Worm (Caenorhabditis elegans) whole organism, young adult: Measurements from ENCODE around the gene cec-3.
A peak's percentile ranks its signal among the peaks of the same experiment; 100 is the strongest.

Experiments used
- B0019.2 ChIP-seq: fragments of 200-800 bp; sonication (Bioruptor generic); conservative IDR thresholded peaks from 2 replicates; pipeline ENCODE4 v1.3.6; 2022; ENCODE audit warnings: missing genetic modification reagents, missing genetic modification characterization, missing compliant biosample characterization
- B0035.1 ChIP-seq: sonication (generic microtip); optimal IDR thresholded peaks from 2 replicates; lab custom pipeline; 2016; ENCODE audit warnings: missing genetic modification characterization, mild to moderate bottlenecking, missing compliant biosample characterization, missing genotype, missing genetic modification reagents
- C06A6.2 ChIP-seq: fragments of 200-800 bp; sonication (Bioruptor generic); conservative IDR thresholded peaks from 2 replicates; pipeline ENCODE4 v1.3.6; 2022; ENCODE audit warnings: missing genetic modification characterization, missing compliant biosample characterization
- F23B12.7 ChIP-seq: sonication (generic microtip); optimal IDR thresholded peaks from 2 replicates; lab custom pipeline; 2017; ENCODE audit warnings: missing genetic modification characterization, mild to moderate bottlenecking, missing compliant biosample characterization, antibody characterized with exemption, moderate library complexity; ENCODE audit not compliant: insufficient read depth
- F33H1.4 ChIP-seq: fragments of 200-800 bp; sonication (Bioruptor generic); IDR thresholded peaks from 2 replicates; pipeline ENCODE4 v1.3.6; 2022; ENCODE audit warnings: missing genetic modification reagents, missing genetic modification characterization, missing compliant biosample characterization
- F37B4.10 ChIP-seq: fragments of 200-800 bp; sonication (Bioruptor generic); IDR thresholded peaks from 2 replicates; pipeline ENCODE4 v1.3.6; 2022; ENCODE audit warnings: missing genetic modification characterization, missing compliant biosample characterization
- F49E8.2 ChIP-seq: sonication (generic microtip); optimal IDR thresholded peaks from 3 replicates; lab custom pipeline; 2017; ENCODE audit warnings: missing genetic modification characterization, mild to moderate bottlenecking, missing compliant biosample characterization, antibody characterized with exemption, moderate library complexity; ENCODE audit not compliant: insufficient read depth
- F52B5.7 ChIP-seq: sonication (generic microtip); optimal IDR thresholded peaks from 2 replicates; lab custom pipeline; 2016; ENCODE audit warnings: mild to moderate bottlenecking, missing genetic modification characterization, missing compliant biosample characterization
- F55B11.4 ChIP-seq: sonication (generic microtip); optimal IDR thresholded peaks from 2 replicates; lab custom pipeline; 2016; ENCODE audit warnings: missing compliant biosample characterization, missing genetic modification characterization, borderline replicate concordance; ENCODE audit not compliant: insufficient read depth
- F57C9.4 ChIP-seq: sonication (generic microtip); optimal IDR thresholded peaks from 2 replicates; lab custom pipeline; 2017; ENCODE audit warnings: mild to moderate bottlenecking, missing genetic modification characterization, missing compliant biosample characterization
- K12H6.12 ChIP-seq: fragments of 200-800 bp; sonication (Bioruptor generic); optimal IDR thresholded peaks from 2 replicates; lab custom pipeline; 2018; ENCODE audit warnings: mild to moderate bottlenecking, missing genetic modification characterization, missing compliant biosample characterization
- T07F8.4 ChIP-seq: sonication (generic microtip); optimal IDR thresholded peaks from 2 replicates; lab custom pipeline; 2016; ENCODE audit warnings: mild to moderate bottlenecking, missing genetic modification characterization, moderate library complexity, missing compliant biosample characterization
- T26A5.8 ChIP-seq: sonication (generic microtip); optimal IDR thresholded peaks from 2 replicates; lab custom pipeline; 2016; ENCODE audit warnings: missing genetic modification characterization, missing compliant biosample characterization
- Y67H2A.10 ChIP-seq: fragments of 200-800 bp; sonication (Bioruptor generic); conservative IDR thresholded peaks from 2 replicates; pipeline ENCODE4 v1.3.6; 2022; ENCODE audit warnings: missing genetic modification reagents, missing genetic modification characterization, missing compliant biosample characterization
- Y79H2A.3 ChIP-seq: fragments of 200-800 bp; sonication (Bioruptor generic); conservative IDR thresholded peaks from 2 replicates; pipeline ENCODE4 v1.3.6; 2022; ENCODE audit warnings: missing genetic modification reagents, missing genetic modification characterization, missing compliant biosample characterization
- Y95B8A.8 ChIP-seq: fragments of 200-800 bp; sonication (Bioruptor generic); IDR thresholded peaks from 2 replicates; pipeline ENCODE4 v1.3.6; 2022; ENCODE audit warnings: missing genetic modification reagents, missing genetic modification characterization, missing compliant biosample characterization
- akir-1 ChIP-seq: fragments of 200-800 bp; sonication (Bioruptor generic); optimal IDR thresholded peaks from 2 replicates; lab custom pipeline; 2018; ENCODE audit warnings: mild to moderate bottlenecking, missing genetic modification characterization, moderate library complexity, missing compliant biosample characterization
- ama-1 ChIP-seq, 3 experiments: fragments of 150-350 bp in 1 of 3; sonication (generic microtip) in 2 of 3; optimal IDR thresholded peaks; 2 replicates each; lab custom pipeline; 2014 to 2018; ENCODE audit warnings: missing biosample characterization in 2 of 3, missing genetic modification characterization in 2 of 3, missing genetic modification reagents in 2 of 3
- aptf-3 ChIP-seq: fragments of 200-800 bp; sonication (Bioruptor generic); IDR thresholded peaks from 2 replicates; pipeline ENCODE4 v1.3.6; 2022; ENCODE audit warnings: missing genetic modification characterization, missing compliant biosample characterization
- cebp-2 ChIP-seq: fragments of 200-800 bp; sonication (Bioruptor generic); IDR thresholded peaks from 2 replicates; pipeline ENCODE4 v1.3.6; 2022; ENCODE audit warnings: missing genetic modification characterization, missing compliant biosample characterization
- ceh-100 ChIP-seq: fragments of 200-800 bp; sonication (Bioruptor generic); IDR thresholded peaks from 2 replicates; pipeline ENCODE4 v1.3.6; 2022; ENCODE audit warnings: missing genetic modification reagents, missing genetic modification characterization, missing compliant biosample characterization
- ceh-91 ChIP-seq: fragments of 200-800 bp; sonication (Bioruptor generic); IDR thresholded peaks from 2 replicates; pipeline ENCODE4 v1.3.6; 2022; ENCODE audit warnings: missing genetic modification reagents, missing genetic modification characterization, missing compliant biosample characterization
- die-1 ChIP-seq: sonication (generic microtip); optimal IDR thresholded peaks from 2 replicates; lab custom pipeline; 2016; ENCODE audit warnings: missing genotype, mild to moderate bottlenecking, missing genetic modification characterization, missing compliant biosample characterization
- efl-1 ChIP-seq: fragments of 150-350 bp; optimal IDR thresholded peaks from 2 replicates; lab custom pipeline; 2014; ENCODE audit warnings: missing biosample characterization, missing genetic modification reagents, missing genetic modification characterization
- egl-44 ChIP-seq: fragments of 200-800 bp; sonication (Bioruptor generic); IDR thresholded peaks from 2 replicates; pipeline ENCODE4 v1.3.6; 2022; ENCODE audit warnings: missing genetic modification reagents, missing genetic modification characterization, missing compliant biosample characterization
- ets-4 ChIP-seq: fragments of 200-800 bp; sonication (Bioruptor generic); optimal IDR thresholded peaks from 2 replicates; lab custom pipeline; 2018; ENCODE audit warnings: mild to moderate bottlenecking, missing genetic modification characterization, missing compliant biosample characterization
- hlh-12 ChIP-seq: sonication (generic microtip); optimal IDR thresholded peaks from 2 replicates; lab custom pipeline; 2016; ENCODE audit warnings: missing genetic modification characterization, missing compliant biosample characterization
- hrde-1 ChIP-seq: sonication (generic microtip); optimal IDR thresholded peaks from 2 replicates; lab custom pipeline; 2016; ENCODE audit warnings: missing genetic modification characterization, mild to moderate bottlenecking, missing compliant biosample characterization, moderate library complexity, missing genotype, missing genetic modification reagents, borderline replicate concordance
- lin-54 ChIP-seq: fragments of 200-800 bp; sonication (Bioruptor generic); optimal IDR thresholded peaks from 2 replicates; lab custom pipeline; 2018; ENCODE audit warnings: mild to moderate bottlenecking, missing genetic modification characterization, missing compliant biosample characterization
- lir-1 ChIP-seq: fragments of 200-800 bp; sonication (Bioruptor generic); conservative IDR thresholded peaks from 2 replicates; pipeline ENCODE4 v1.3.6; 2022; ENCODE audit warnings: missing genetic modification reagents, missing genetic modification characterization, missing compliant biosample characterization
- madf-10 ChIP-seq: sonication (generic microtip); optimal IDR thresholded peaks from 2 replicates; lab custom pipeline; 2016; ENCODE audit warnings: mild to moderate bottlenecking, missing genetic modification characterization, missing compliant biosample characterization
- madf-6 ChIP-seq: fragments of 200-800 bp; sonication (Bioruptor generic); IDR thresholded peaks from 2 replicates; pipeline ENCODE4 v1.3.6; 2022; ENCODE audit warnings: missing genetic modification reagents, missing genetic modification characterization, missing compliant biosample characterization
- mcd-1 ChIP-seq: fragments of 200-800 bp; sonication (Bioruptor generic); IDR thresholded peaks from 2 replicates; pipeline ENCODE4 v1.3.6; 2022; ENCODE audit warnings: missing genetic modification reagents, missing genetic modification characterization, missing compliant biosample characterization
- mel-28 ChIP-seq: sonication (generic microtip); optimal IDR thresholded peaks from 2 replicates; lab custom pipeline; 2016; ENCODE audit warnings: borderline replicate concordance, mild to moderate bottlenecking, missing genetic modification characterization, missing compliant biosample characterization
- mes-4 ChIP-seq: sonication (generic microtip); optimal IDR thresholded peaks from 2 replicates; lab custom pipeline; 2016; ENCODE audit warnings: missing genotype, missing genetic modification characterization, missing compliant biosample characterization
- mxl-1 ChIP-seq: sonication (generic microtip); optimal IDR thresholded peaks from 2 replicates; lab custom pipeline; 2016; ENCODE audit warnings: missing genetic modification characterization, missing compliant biosample characterization
- nhr-179 ChIP-seq: sonication (generic microtip); optimal IDR thresholded peaks from 2 replicates; lab custom pipeline; 2016; ENCODE audit warnings: mild to moderate bottlenecking, missing genetic modification characterization, missing compliant biosample characterization
- nhr-27 ChIP-seq: fragments of 200-800 bp; sonication (Bioruptor generic); optimal IDR thresholded peaks from 2 replicates; lab custom pipeline; 2018; ENCODE audit warnings: mild to moderate bottlenecking, missing genetic modification characterization, moderate library complexity, missing compliant biosample characterization
- rcor-1 ChIP-seq: fragments of 200-800 bp; sonication (Bioruptor generic); IDR thresholded peaks from 2 replicates; pipeline ENCODE4 v1.3.6; 2022; ENCODE audit warnings: missing genetic modification reagents, missing genetic modification characterization, missing compliant biosample characterization
- sea-2 ChIP-seq: fragments of 200-800 bp; sonication (Bioruptor generic); IDR thresholded peaks from 2 replicates; pipeline ENCODE4 v1.3.6; 2022; ENCODE audit warnings: missing genetic modification characterization, missing compliant biosample characterization
- snpc-3.4 ChIP-seq: sonication (generic microtip); optimal IDR thresholded peaks from 2 replicates; lab custom pipeline; 2017; ENCODE audit warnings: missing genetic modification characterization, mild to moderate bottlenecking, missing compliant biosample characterization, antibody characterized with exemption, moderate library complexity, missing genotype, missing genetic modification reagents
- snpc-4 ChIP-seq, 5 experiments: fragments of 150-350 bp in 1 of 5; sonication (generic microtip) in 4 of 5; optimal IDR thresholded peaks; 2 replicates each; lab custom pipeline; 2014 to 2018; ENCODE audit warnings: missing genetic modification characterization in 5 of 5, missing biosample characterization in 3 of 5, antibody characterized with exemption in 2 of 5, mild to moderate bottlenecking in 2 of 5, missing compliant biosample characterization in 2 of 5, missing genotype in 2 of 5, moderate library complexity in 2 of 5, missing genetic modification reagents in 1 of 5
- unc-130 ChIP-seq: sonication (generic microtip); optimal IDR thresholded peaks from 2 replicates; lab custom pipeline; 2016; ENCODE audit warnings: missing genetic modification reagents, missing genetic modification characterization, missing compliant biosample characterization
- xnd-1 ChIP-seq: sonication (generic microtip); optimal IDR thresholded peaks from 2 replicates; lab custom pipeline; 2016; ENCODE audit warnings: missing genotype, missing genetic modification reagents, missing genetic modification characterization, missing compliant biosample characterization
- zfh-2 ChIP-seq: fragments of 200-800 bp; sonication (Bioruptor generic); conservative IDR thresholded peaks from 2 replicates; pipeline ENCODE4 v1.3.6; 2022; ENCODE audit warnings: missing genetic modification reagents, missing genetic modification characterization, missing compliant biosample characterization
- ztf-18 ChIP-seq: sonication (generic microtip); optimal IDR thresholded peaks from 2 replicates; lab custom pipeline; 2016; ENCODE audit warnings: missing genotype, mild to moderate bottlenecking, missing genetic modification characterization, missing compliant biosample characterization
- ztf-25 ChIP-seq: fragments of 200-800 bp; sonication (Bioruptor generic); IDR thresholded peaks from 2 replicates; pipeline ENCODE4 v1.3.6; 2022; ENCODE audit warnings: missing genetic modification reagents, missing genetic modification characterization, missing compliant biosample characterization

Gene cec-3

DNA sequence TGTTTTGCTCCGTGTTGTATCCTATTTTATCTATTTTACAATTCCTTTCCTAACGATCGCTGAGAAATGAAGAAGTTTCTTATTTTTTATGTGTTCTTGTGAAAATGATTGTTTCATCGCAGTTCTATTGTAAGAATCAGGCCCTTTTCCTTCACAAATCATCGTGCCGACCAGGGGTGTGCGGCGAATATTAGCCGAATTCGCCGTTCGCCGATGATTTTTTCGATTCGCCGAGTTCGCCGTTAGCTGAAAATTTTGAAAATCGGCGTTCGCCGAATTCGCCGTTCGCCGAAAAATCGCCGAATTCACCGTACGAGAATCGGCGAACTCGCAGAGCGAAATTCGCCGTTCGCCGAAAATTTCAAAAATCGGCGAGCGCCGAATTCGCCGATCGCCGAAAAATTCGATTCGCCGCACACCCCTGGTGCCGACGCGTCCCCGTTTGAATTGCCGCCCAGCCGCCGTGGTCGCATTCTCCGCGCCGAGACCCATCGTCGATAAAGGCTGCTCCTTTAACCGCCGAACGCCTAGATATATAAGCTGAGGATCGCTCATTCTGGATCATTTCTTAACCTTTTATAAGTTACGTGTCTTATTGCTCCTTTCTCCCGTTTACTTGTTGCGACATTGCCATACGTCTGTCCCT is 6.2 kb upstream of the cec-3 start (continued):
- TF ChIP-seq hrde-1 (tag; lab: Kevin White, UChicago) (no peak), akir-1 (GFP tag; lab: Kevin White, UChicago) (no peak), sea-2 (GFP tag; lab: Robert Waterston, UW) (no peak), ama-1 (optimal IDR thresholded peaks at IDR 0.05; lab: Kevin White, UChicago) (no peak), ama-1 (GFP tag; optimal IDR thresholded peaks at IDR 0.05; lab: Kevin White, UChicago) (no peak), ceh-91 (GFP tag; lab: Robert Waterston, UW) (peak; percentile 37; the same call in 1 of the 2 replicates), mes-4 (tag; lab: Kevin White, UChicago) (no peak), mcd-1 (GFP tag; lab: Robert Waterston, UW) (peak; percentile 39), madf-6 (peak; percentile 33; the same call in 1 of the 2 replicates), madf-10 (tag; lab: Kevin White, UChicago) (no peak), T26A5.8 (tag; lab: Kevin White, UChicago) (no peak), efl-1 (GFP tag; lab: Kevin White, UChicago) (peak; percentile 59), F33H1.4 (peak; percentile 71), die-1 (tag; lab: Kevin White, UChicago) (peak; percentile 9), F37B4.10 (no peak), F52B5.7 (tag; lab: Kevin White, UChicago) (no peak), hlh-12 (no peak), unc-130 (GFP tag; lab: Kevin White, UChicago) (no peak), Y67H2A.10 (GFP tag; lab: Robert Waterston, UW) (0 out of 2 replicates have a peak, but pooled peaks have one; percentile 11), rcor-1 (GFP tag; lab: Robert Waterston, UW) (no peak), K12H6.12 (tag; lab: Kevin White, UChicago) (no peak), ztf-25 (no peak), mxl-1 (tag; lab: Kevin White, UChicago) (no peak), ets-4 (GFP tag; lab: Kevin White, UChicago) (no peak), Y95B8A.8 (no peak), egl-44 (GFP tag; lab: Robert Waterston, UW) (no peak), B0019.2 (no peak), xnd-1 (tag; lab: Kevin White, UChicago) (no peak), cebp-2 (no peak), aptf-3 (GFP tag; lab: Robert Waterston, UW) (no peak), lir-1 (no peak), snpc-3.4 (tag; lab: Kevin White, UChicago) (no peak), F49E8.2 (tag; lab: Kevin White, UChicago) (no peak), nhr-27 (tag; lab: Kevin White, UChicago) (no peak), ceh-100 (GFP tag; lab: Robert Waterston, UW) (0 out of 2 replicates have a peak, but pooled peaks have one; percentile 10), snpc-4 (GFP tag; optimal IDR thresholded peaks at IDR 0.05; lab: Kevin White, UChicago) (no peak), snpc-4 (tag; optimal IDR thresholded peaks at IDR 0.05; lab: Kevin White, UChicago) (no peak), F57C9.4 (no peak), nhr-179 (tag; lab: Kevin White, UChicago) (no peak), mel-28 (tag; lab: Kevin White, UChicago) (no peak), B0035.1 (no peak), C06A6.2 (GFP tag; lab: Robert Waterston, UW) (no peak), zfh-2 (GFP tag; lab: Robert Waterston, UW) (peak; percentile 90), F23B12.7 (tag; lab: Kevin White, UChicago) (no peak), lin-54 (GFP tag; lab: Kevin White, UChicago) (peak; percentile 75), Y79H2A.3 (GFP tag; lab: Robert Waterston, UW) (0 out of 2 replicates have a peak, but pooled peaks have one; percentile 25), F55B11.4 (tag; lab: Kevin White, UChicago) (no peak), ztf-18 (no peak), T07F8.4 (tag; lab: Kevin White, UChicago) (no peak)
